Worm (Caenorhabditis elegans): ENCODE measurements around the gene srx-3.

Gene srx-3

DNA sequence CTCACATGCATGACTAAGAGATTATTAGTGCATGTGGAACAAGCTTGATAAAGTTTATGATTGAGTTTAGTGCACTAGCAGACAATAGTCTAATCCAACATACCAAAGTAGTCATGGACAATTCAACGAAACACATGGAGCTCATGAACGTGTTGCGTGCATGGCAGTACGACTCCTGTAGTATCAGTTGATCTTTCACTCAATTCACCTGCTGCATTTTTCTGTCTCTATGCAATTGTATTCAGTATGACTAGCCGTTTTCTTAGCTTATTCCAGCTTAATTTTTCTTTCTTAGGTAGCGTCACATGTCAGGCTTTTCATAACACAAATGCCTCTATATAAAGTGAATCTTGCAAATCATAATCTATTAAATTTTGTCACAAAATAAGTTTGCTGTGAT lies 2.1 kb upstream of the srx-3 start, which contains the start of gene srx-1:
TSS of gene srx-1 (plus strand) at position 382 of the 400 bp plus-strand sequence.
- no peak for TF ChIP-seq lsy-2 (tag; optimal IDR thresholded peaks at IDR 0.05)
- TF ChIP-seq nhr-237 (tag; optimal IDR thresholded peaks at IDR 0.05): no peak
- no peak for TF ChIP-seq unc-55 (GFP tag; optimal IDR thresholded peaks at IDR 0.05)
- no peak for TF ChIP-seq nhr-10 (tag; optimal IDR thresholded peaks at IDR 0.05)

DNA sequence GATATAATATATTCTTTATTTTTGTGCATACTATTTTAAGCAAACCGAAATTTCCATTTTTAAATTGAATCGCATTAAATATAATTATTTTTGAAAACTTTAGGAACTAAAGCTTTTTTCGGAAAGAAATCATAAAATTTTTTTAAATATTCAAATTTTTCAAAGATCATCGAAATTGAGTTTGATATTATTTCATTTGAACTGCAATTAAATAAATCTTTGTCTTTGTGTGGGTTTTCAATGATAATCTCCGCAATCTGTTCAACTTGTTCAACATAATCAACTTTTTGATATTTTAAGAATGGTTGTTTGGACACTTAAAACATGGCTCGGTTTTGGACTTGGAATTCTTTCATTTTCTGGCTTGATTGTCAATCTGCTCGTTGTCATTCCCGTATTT lies 3.8 kb downstream of the srx-3 start, which contains the start of gene srx-2:
TSS of gene srx-2 (plus strand) at position 301 of the 400 bp plus-strand sequence.
- no peak for TF ChIP-seq blmp-1 (tag; optimal IDR thresholded peaks at IDR 0.05; ENCODE audit: insufficient read depth)
- no peak for TF ChIP-seq nhr-25 (tag; optimal IDR thresholded peaks at IDR 0.05)
- no peak for TF ChIP-seq nhr-12 (tag; optimal IDR thresholded peaks at IDR 0.05)
- TF ChIP-seq fos-1 (tag; optimal IDR thresholded peaks at IDR 0.05): no peak
- TF ChIP-seq ztf-1 (GFP tag; conservative IDR thresholded peaks at IDR 0.05): no peak
- no peak for TF ChIP-seq sem-4 (tag; optimal IDR thresholded peaks at IDR 0.05)
- no peak for TF ChIP-seq Y55F3AM.14 (GFP tag; optimal IDR thresholded peaks at IDR 0.05)
- no peak for TF ChIP-seq peb-1 (tag; optimal IDR thresholded peaks at IDR 0.05)
- TF ChIP-seq nhr-10 (tag; optimal IDR thresholded peaks at IDR 0.05): no peak
- TF ChIP-seq nhr-129 (tag; optimal IDR thresholded peaks at IDR 0.05): no peak

DNA sequence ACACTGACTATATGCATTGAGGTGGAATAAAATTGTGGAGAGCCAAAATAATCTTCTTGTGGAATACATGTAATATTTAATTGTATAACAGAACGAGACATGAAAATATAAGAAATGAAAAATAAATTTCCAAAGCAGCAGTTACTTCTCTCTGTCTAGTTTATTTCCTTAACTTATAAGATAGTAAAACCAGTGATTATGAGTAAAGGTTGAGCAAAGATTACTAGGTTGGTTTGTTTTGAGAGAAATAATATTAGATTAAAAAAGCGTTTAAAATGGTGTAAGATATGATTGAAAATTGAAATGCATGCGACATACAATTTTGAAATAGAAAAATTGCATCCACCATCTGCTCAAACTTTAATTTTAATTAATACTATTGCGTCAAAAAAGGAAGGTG lies 8.4 kb downstream of the srx-3 start, which contains the start of gene srh-201:
TSS of gene srh-201 (minus strand) at position 101 of the 400 bp plus-strand sequence.
- TF ChIP-seq alr-1 (tag; optimal IDR thresholded peaks at IDR 0.05) (no peak), nhr-11 (tag; optimal IDR thresholded peaks at IDR 0.05) (no peak), unc-39 (tag; optimal IDR thresholded peaks at IDR 0.05) (no peak), gmeb-1 (tag; optimal IDR thresholded peaks at IDR 0.05) (no peak), ceh-82 (tag; optimal IDR thresholded peaks at IDR 0.05) (no peak), nhr-21 (tag; optimal IDR thresholded peaks at IDR 0.05) (no peak), egl-27 (tag; optimal IDR thresholded peaks at IDR 0.05) (no peak), ceh-16 (tag; optimal IDR thresholded peaks at IDR 0.05) (no peak), nhr-237 (tag; optimal IDR thresholded peaks at IDR 0.05) (no peak), crh-2 (tag; optimal IDR thresholded peaks at IDR 0.05) (no peak), snpc-4 (tag; optimal IDR thresholded peaks at IDR 0.05) (no peak), mab-5 (tag; optimal IDR thresholded peaks at IDR 0.05) (no peak), lin-13 (GFP tag; optimal IDR thresholded peaks at IDR 0.05) (no peak), ZK546.5 (tag; optimal IDR thresholded peaks at IDR 0.05) (no peak), zag-1 (tag; optimal IDR thresholded peaks at IDR 0.05) (no peak), R02D3.7 (tag; optimal IDR thresholded peaks at IDR 0.05) (no peak)

DNA sequence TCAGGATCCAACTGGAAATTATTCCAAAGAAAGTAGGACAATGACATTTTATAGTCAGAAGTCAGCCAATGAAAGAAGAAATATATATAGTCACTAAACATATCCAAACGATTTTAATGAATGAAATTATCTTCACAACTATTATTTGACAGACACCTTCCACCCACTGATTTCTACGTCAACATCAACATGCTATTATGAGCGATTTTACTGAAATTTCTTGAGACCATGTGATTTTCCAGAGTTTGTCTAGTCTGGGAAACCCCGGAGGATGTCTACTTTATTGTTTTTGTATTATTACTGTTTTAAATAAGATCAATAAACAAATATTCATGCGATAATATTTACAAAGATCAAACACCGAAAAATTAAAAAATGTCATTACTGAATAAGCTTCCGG lies 10.2 kb downstream of the srx-3 start, which contains the start of gene srt-18:
TSS of gene srt-18 (minus strand) at position 101 of the 400 bp plus-strand sequence.
- TF ChIP-seq alr-1 (tag; optimal IDR thresholded peaks at IDR 0.05): no peak
- TF ChIP-seq gmeb-1 (tag; optimal IDR thresholded peaks at IDR 0.05): no peak
- TF ChIP-seq F13H6.1 (tag; optimal IDR thresholded peaks at IDR 0.05): no peak
- no peak for TF ChIP-seq ztf-11 (tag; optimal IDR thresholded peaks at IDR 0.05)
- no peak for TF ChIP-seq ZK546.5 (tag; optimal IDR thresholded peaks at IDR 0.05)
- TF ChIP-seq mbf-1 (tag; optimal IDR thresholded peaks at IDR 0.05): no peak
- TF ChIP-seq nhr-11 (tag; optimal IDR thresholded peaks at IDR 0.05): no peak
- no peak for TF ChIP-seq nhr-237 (tag; optimal IDR thresholded peaks at IDR 0.05)
- TF ChIP-seq egl-27 (tag; optimal IDR thresholded peaks at IDR 0.05): no peak
- TF ChIP-seq ztf-4 (tag; optimal IDR thresholded peaks at IDR 0.05): no peak
- TF ChIP-seq ztf-1 (GFP tag; conservative IDR thresholded peaks at IDR 0.05): no peak
- TF ChIP-seq lsy-2 (tag; optimal IDR thresholded peaks at IDR 0.05): no peak

DNA sequence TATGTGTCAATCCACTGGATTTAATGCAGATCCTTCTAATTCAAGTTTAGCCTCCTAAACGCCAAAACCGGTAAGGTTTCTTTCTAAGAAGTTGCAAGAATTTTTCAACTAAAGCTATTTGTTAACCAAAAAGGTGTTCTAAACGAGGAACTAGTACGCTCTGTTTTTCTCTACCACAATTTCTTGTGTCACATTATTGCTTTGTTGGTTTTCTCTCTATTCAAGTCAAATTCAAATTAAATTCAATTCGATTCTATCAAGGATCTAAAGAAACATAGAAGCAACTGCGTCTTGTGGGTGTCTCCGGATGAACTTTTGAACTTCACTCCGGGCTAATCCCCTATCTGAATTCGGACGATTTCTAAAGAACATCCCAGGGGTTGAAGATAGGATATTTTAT lies 11.1 kb downstream of the srx-3 start, which contains the start of gene oac-40:
TSS of gene oac-40 (plus strand) at position 301 of the 400 bp plus-strand sequence.
- no peak for TF ChIP-seq snpc-4 (tag; optimal IDR thresholded peaks at IDR 0.05)
- TF ChIP-seq nhr-10 (tag; optimal IDR thresholded peaks at IDR 0.05): no peak
- TF ChIP-seq ztf-11 (tag; optimal IDR thresholded peaks at IDR 0.05): no peak
- no peak for TF ChIP-seq nhr-23 (tag; optimal IDR thresholded peaks at IDR 0.05)
- no peak for TF ChIP-seq C34F6.9 (tag; optimal IDR thresholded peaks at IDR 0.05)
- TF ChIP-seq nhr-77 (tag; optimal IDR thresholded peaks at IDR 0.05): no peak
- TF ChIP-seq dmd-4 (tag; optimal IDR thresholded peaks at IDR 0.05): no peak
- TF ChIP-seq ztf-1 (GFP tag; conservative IDR thresholded peaks at IDR 0.05): no peak
- TF ChIP-seq F13H6.1 (tag; optimal IDR thresholded peaks at IDR 0.05): no peak
- no peak for TF ChIP-seq lsy-2 (tag; optimal IDR thresholded peaks at IDR 0.05)
- TF ChIP-seq sem-4 (tag; optimal IDR thresholded peaks at IDR 0.05): no peak
- TF ChIP-seq mbf-1 (tag; optimal IDR thresholded peaks at IDR 0.05): no peak
- TF ChIP-seq gmeb-1 (tag; optimal IDR thresholded peaks at IDR 0.05): no peak

All from whole organism, L2 larva.